Fruit fly (Drosophila melanogaster): ENCODE data around the gene drl.

DNA sequence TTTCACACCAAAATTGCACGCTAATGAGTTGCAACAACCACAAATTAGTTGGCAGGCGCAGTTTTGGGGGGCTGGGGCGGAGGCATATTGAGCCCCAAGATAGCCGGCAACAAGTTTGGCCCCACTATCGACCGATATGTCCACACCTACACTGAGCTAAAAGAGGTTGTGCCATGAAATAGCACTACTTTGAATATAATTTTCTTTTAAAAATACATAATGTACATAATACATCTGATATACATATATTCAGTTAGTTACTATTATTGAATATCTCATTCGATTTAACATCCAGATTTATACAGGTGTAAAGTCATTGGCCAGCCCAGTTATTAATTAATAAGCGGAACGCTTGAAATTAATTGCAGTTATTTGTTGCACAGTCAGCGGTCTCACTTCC is 45.0 kb downstream of the drl start:
- TF ChIP-seq usp (GFP tag; optimal IDR thresholded peaks at IDR 0.05) = no peak
- no peak for TF ChIP-seq pan (optimal IDR thresholded peaks at IDR 0.05)
- TF ChIP-seq psq (optimal IDR thresholded peaks at IDR 0.05) = no peak
- no peak for TF ChIP-seq EcR (GFP tag; optimal IDR thresholded peaks at IDR 0.05)
